Worm (Caenorhabditis elegans): ENCODE data around the gene nol-10.

nol-10 gene

DNA sequence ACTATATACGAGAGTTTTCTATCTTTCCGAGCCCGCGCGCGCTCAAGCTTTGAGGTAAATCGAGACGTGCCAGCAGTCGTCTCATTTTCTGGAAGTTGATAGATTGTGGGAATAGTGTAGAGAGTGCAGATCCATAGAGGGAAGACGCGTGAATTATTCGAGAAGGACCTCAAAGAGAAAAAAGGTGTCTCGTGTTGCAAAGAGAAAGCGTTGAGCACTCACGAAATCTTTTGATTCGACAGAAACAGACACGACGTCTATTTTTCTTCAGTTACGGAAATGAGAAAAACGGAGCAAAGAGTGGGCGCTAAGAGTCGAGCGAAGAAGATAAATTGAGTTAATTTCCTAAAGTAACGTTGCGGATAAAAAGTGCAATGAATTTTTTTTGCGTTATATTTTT is 43.5 kb downstream of the nol-10 start (continued):
- no peak for TF ChIP-seq ceh-16 (tag; optimal IDR thresholded peaks at IDR 0.05)
- peak; percentile 0 for TF ChIP-seq sem-4 (tag; optimal IDR thresholded peaks at IDR 0.05)
- TF ChIP-seq nhr-237 (tag; optimal IDR thresholded peaks at IDR 0.05), result no peak
- no peak for TF ChIP-seq R02D3.7 (tag; optimal IDR thresholded peaks at IDR 0.05)
- no peak for TF ChIP-seq nhr-77 (tag; optimal IDR thresholded peaks at IDR 0.05)

- no peak for TF ChIP-seq ceh-16 (tag; optimal IDR thresholded peaks at IDR 0.05)
- TF ChIP-seq nhr-12 (tag; optimal IDR thresholded peaks at IDR 0.05), result no peak
- no peak for TF ChIP-seq ceh-82 (tag; optimal IDR thresholded peaks at IDR 0.05)
- TF ChIP-seq sem-4 (tag; optimal IDR thresholded peaks at IDR 0.05), result no peak
- TF ChIP-seq lin-11 (tag; optimal IDR thresholded peaks at IDR 0.05), result no peak
- no peak for TF ChIP-seq elt-3 (tag; optimal IDR thresholded peaks at IDR 0.05)
- TF ChIP-seq R02D3.7 (tag; optimal IDR thresholded peaks at IDR 0.05), result no peak
- no peak for TF ChIP-seq lin-39 (tag; optimal IDR thresholded peaks at IDR 0.05)
- no peak for TF ChIP-seq blmp-1 (tag; optimal IDR thresholded peaks at IDR 0.05; ENCODE audit: insufficient read depth)
- no peak for TF ChIP-seq fos-1 (tag; optimal IDR thresholded peaks at IDR 0.05)
- no peak for TF ChIP-seq egl-27 (tag; optimal IDR thresholded peaks at IDR 0.05)
- TF ChIP-seq alr-1 (tag; optimal IDR thresholded peaks at IDR 0.05), result no peak
These were observed 48.5 kb downstream of the nol-10 start, which contains the start of gene F45E4.5 for ce11 chrIV:7628942-7629341. Gene F45E4.5, minus strand, starts transcription at chrIV:7629042.

- peak; percentile 50 for TF ChIP-seq crh-2 (tag; optimal IDR thresholded peaks at IDR 0.05)
- peak; percentile 1 to 63 for TF ChIP-seq lsy-2 (tag; optimal IDR thresholded peaks at IDR 0.05)
- no peak for TF ChIP-seq Y55F3AM.14 (GFP tag; optimal IDR thresholded peaks at IDR 0.05)
- peak; percentile 86 for TF ChIP-seq gmeb-1 (tag; optimal IDR thresholded peaks at IDR 0.05)
- no peak for TF ChIP-seq nhr-11 (tag; optimal IDR thresholded peaks at IDR 0.05)
- TF ChIP-seq unc-55 (GFP tag; optimal IDR thresholded peaks at IDR 0.05), result peak; percentile 69
- no peak for TF ChIP-seq zag-1 (tag; optimal IDR thresholded peaks at IDR 0.05)
- TF ChIP-seq nhr-21 (tag; optimal IDR thresholded peaks at IDR 0.05), result peak; percentile 1
- no peak for TF ChIP-seq aly-2 (tag; optimal IDR thresholded peaks at IDR 0.05)
- TF ChIP-seq ceh-82 (tag; optimal IDR thresholded peaks at IDR 0.05), result no peak
- TF ChIP-seq nhr-77 (tag; optimal IDR thresholded peaks at IDR 0.05), result no peak
- no peak for TF ChIP-seq blmp-1 (tag; optimal IDR thresholded peaks at IDR 0.05; ENCODE audit: insufficient read depth)
- TF ChIP-seq C34F6.9 (tag; optimal IDR thresholded peaks at IDR 0.05), result peak; percentile 73
- no peak for TF ChIP-seq ztf-4 (tag; optimal IDR thresholded peaks at IDR 0.05)
- no peak for TF ChIP-seq nhr-25 (tag; optimal IDR thresholded peaks at IDR 0.05)
- TF ChIP-seq sma-3 (GFP tag; optimal IDR thresholded peaks at IDR 0.05), result peak; percentile 15
- TF ChIP-seq mab-5 (tag; optimal IDR thresholded peaks at IDR 0.05), result no peak
- no peak for TF ChIP-seq unc-39 (tag; optimal IDR thresholded peaks at IDR 0.05)
- peak; percentile 17 for TF ChIP-seq snpc-4 (tag; optimal IDR thresholded peaks at IDR 0.05)
- TF ChIP-seq elt-3 (tag; optimal IDR thresholded peaks at IDR 0.05), result no peak
- peak; percentile 43 for TF ChIP-seq sem-4 (tag; optimal IDR thresholded peaks at IDR 0.05)
- peak; percentile 38 for TF ChIP-seq lin-13 (GFP tag; optimal IDR thresholded peaks at IDR 0.05)
- TF ChIP-seq F13H6.1 (tag; optimal IDR thresholded peaks at IDR 0.05), result peak; percentile 10
- no peak for TF ChIP-seq nhr-12 (tag; optimal IDR thresholded peaks at IDR 0.05)
- no peak for TF ChIP-seq nhr-237 (tag; optimal IDR thresholded peaks at IDR 0.05)
- no peak for TF ChIP-seq ztf-11 (tag; optimal IDR thresholded peaks at IDR 0.05)
- TF ChIP-seq ama-1 (optimal IDR thresholded peaks at IDR 0.05), result peak; percentile 2
- TF ChIP-seq sma-9 (GFP tag; optimal IDR thresholded peaks at IDR 0.05), result peak; percentile 33
- TF ChIP-seq sma-9 (tag; optimal IDR thresholded peaks at IDR 0.05), result no peak
These were observed 52.1 kb downstream of the nol-10 start, which contains the start of gene F45E4.6 for ce11 chrIV:7632535-7632934. Gene F45E4.6, minus strand, starts transcription at chrIV:7632548.

ce11 chrIV:7633020-7633419 is 52.6 kb downstream of the nol-10 start, which contains the start of gene plp-1:
Gene plp-1, plus strand, starts transcription at chrIV:7633360.
- TF ChIP-seq gmeb-1 (tag; optimal IDR thresholded peaks at IDR 0.05) (no peak), nhr-12 (tag; optimal IDR thresholded peaks at IDR 0.05) (no peak), zag-1 (tag; optimal IDR thresholded peaks at IDR 0.05) (no peak), elt-1 (tag; optimal IDR thresholded peaks at IDR 0.05) (no peak), lin-39 (tag; optimal IDR thresholded peaks at IDR 0.05) (no peak), ZK546.5 (tag; optimal IDR thresholded peaks at IDR 0.05) (no peak), nhr-129 (tag; optimal IDR thresholded peaks at IDR 0.05) (peak; percentile 89), lin-11 (tag; optimal IDR thresholded peaks at IDR 0.05) (no peak), mab-5 (tag; optimal IDR thresholded peaks at IDR 0.05) (peak; percentile 18), nhr-21 (tag; optimal IDR thresholded peaks at IDR 0.05) (no peak), unc-55 (GFP tag; optimal IDR thresholded peaks at IDR 0.05) (no peak)
